Worm (Caenorhabditis elegans) whole organism, late embryonic: Measurements from ENCODE around the gene myo-3.

Experiments
- ama-1 ChIP-seq: fragments of 150-350 bp; optimal IDR thresholded peaks from 2 replicates; lab custom pipeline; 2014
- dmd-4 ChIP-seq: sonication (generic microtip); optimal IDR thresholded peaks from 2 replicates; lab custom pipeline; 2016; ENCODE audit warnings: borderline replicate concordance, missing genetic modification characterization, missing compliant biosample characterization
- hlh-8 ChIP-seq: sonication (generic microtip); optimal IDR thresholded peaks from 2 replicates; lab custom pipeline; 2016; ENCODE audit warnings: missing genotype, missing genetic modification characterization, missing compliant biosample characterization
- mec-3 ChIP-seq: sonication (generic microtip); optimal IDR thresholded peaks from 2 replicates; lab custom pipeline; 2016; ENCODE audit warnings: borderline replicate concordance, missing genetic modification characterization, missing compliant biosample characterization
- nhr-11 ChIP-seq: fragments of 150-350 bp; optimal IDR thresholded peaks from 2 replicates; lab custom pipeline; 2014; ENCODE audit warnings: missing biosample characterization, missing genetic modification characterization
- tbx-2 ChIP-seq: sonication (generic microtip); optimal IDR thresholded peaks from 2 replicates; lab custom pipeline; 2016; ENCODE audit warnings: missing genetic modification characterization, missing compliant biosample characterization
- unc-55 ChIP-seq: sonication (generic microtip); optimal IDR thresholded peaks from 2 replicates; lab custom pipeline; 2017; ENCODE audit warnings: missing biosample characterization, missing genetic modification reagents, missing genetic modification characterization
- unc-86 ChIP-seq: sonication (generic microtip); optimal IDR thresholded peaks from 2 replicates; lab custom pipeline; 2016; ENCODE audit warnings: missing genetic modification characterization, missing compliant biosample characterization

- TF ChIP-seq nhr-11 (tag; lab: Kevin White, UChicago) (no peak), mec-3 (tag; lab: Kevin White, UChicago) (no peak), unc-55 (GFP tag; lab: Kevin White, UChicago) (no peak), tbx-2 (tag; lab: Kevin White, UChicago) (no peak), ama-1 (no peak), unc-86 (no peak), dmd-4 (no peak), hlh-8 (tag; lab: Kevin White, UChicago) (no peak)
Observed at ce11 chrV:12195845-12196244, 38.3 kb downstream of the myo-3 start, which contains the start of gene ZK836.3.
